Worm (Caenorhabditis elegans): ENCODE results near the gene Y43F8C.16.

- TF ChIP-seq mdl-1 (tag; optimal IDR thresholded peaks at IDR 0.05) (no peak), elt-3 (tag; optimal IDR thresholded peaks at IDR 0.05) (no peak), elt-2 (tag; optimal IDR thresholded peaks at IDR 0.05) (no peak)
Measured at ce11 chrV:19717933-19718332, 2.6 kb upstream of the Y43F8C.16 start.
